Worm (Caenorhabditis elegans) whole organism, midembryonic: ENCODE data around the gene Y39G8B.2.
A peak's percentile ranks its signal among the peaks of the same experiment; 100 is the strongest.

Source experiments
- T22C8.4 ChIP-seq: fragments of 200-800 bp; sonication (Bioruptor generic); IDR thresholded peaks from 2 replicates; pipeline ENCODE4 v1.3.6; 2022; ENCODE audit warnings: missing genetic modification characterization, missing compliant biosample characterization
- cog-1 ChIP-seq: sonication (generic microtip); optimal IDR thresholded peaks from 2 replicates; lab custom pipeline; 2016; ENCODE audit warnings: missing genetic modification characterization, missing compliant biosample characterization
- flt-1 ChIP-seq: fragments of 200-800 bp; sonication (Bioruptor generic); IDR thresholded peaks from 2 replicates; pipeline ENCODE4 v1.3.6; 2022; ENCODE audit warnings: missing genetic modification characterization, missing compliant biosample characterization
- klf-2 ChIP-seq: fragments of 200-800 bp; sonication (Bioruptor generic); conservative IDR thresholded peaks from 2 replicates; pipeline ENCODE4 v1.3.6; 2022; ENCODE audit warnings: missing genetic modification reagents, missing genetic modification characterization, missing compliant biosample characterization
- med-1 ChIP-seq: sonication (generic microtip); optimal IDR thresholded peaks from 2 replicates; lab custom pipeline; 2017; ENCODE audit warnings: missing genetic modification characterization, mild to moderate bottlenecking, missing compliant biosample characterization, antibody characterized with exemption, missing genetic modification reagents; ENCODE audit not compliant: insufficient read depth
- ref-1 ChIP-seq: fragments of 200-800 bp; sonication (Bioruptor generic); conservative IDR thresholded peaks from 2 replicates; pipeline ENCODE4 v1.3.6; 2022; ENCODE audit warnings: missing genetic modification reagents, missing genetic modification characterization, missing compliant biosample characterization
- tab-1 ChIP-seq: fragments of 200-800 bp; sonication (Bioruptor generic); IDR thresholded peaks from 2 replicates; pipeline ENCODE4 v1.3.6; 2022; ENCODE audit warnings: missing genetic modification characterization, missing compliant biosample characterization
- ztf-23 ChIP-seq: fragments of 200-800 bp; sonication (Bioruptor generic); IDR thresholded peaks from 2 replicates; pipeline ENCODE4 v1.3.6; 2022; ENCODE audit warnings: missing genetic modification reagents, missing genetic modification characterization, missing compliant biosample characterization
- ztf-29 ChIP-seq: fragments of 200-800 bp; sonication (Bioruptor generic); IDR thresholded peaks from 2 replicates; pipeline ENCODE4 v1.3.6; 2022; ENCODE audit warnings: missing genetic modification reagents, missing genetic modification characterization, missing compliant biosample characterization

Y39G8B.2 gene

ce11 chrII:13977701-13978100 is 1.7 kb upstream of the Y39G8B.2 start:
- TF ChIP-seq cog-1 (tag; lab: Kevin White, UChicago) (no peak), tab-1 (GFP tag; lab: Robert Waterston, UW) (no peak)

- TF ChIP-seq ztf-23, result no peak
- no peak for TF ChIP-seq T22C8.4 (GFP tag; lab: Robert Waterston, UW)
- no peak for TF ChIP-seq flt-1 (GFP tag; lab: Robert Waterston, UW)
- TF ChIP-seq med-1 (GFP tag; lab: Kevin White, UChicago), result no peak
- TF ChIP-seq cog-1 (tag; lab: Kevin White, UChicago), result no peak
- peak; percentile 74; the same call in 1 of the 2 replicates for TF ChIP-seq ztf-29 (GFP tag; lab: Robert Waterston, UW)
- no peak for TF ChIP-seq klf-2 (GFP tag; lab: Robert Waterston, UW)
- no peak for TF ChIP-seq tab-1 (GFP tag; lab: Robert Waterston, UW)
Measured at ce11 chrII:13974136-13974535, 1.9 kb downstream of the Y39G8B.2 start.

- no peak for TF ChIP-seq cog-1 (tag; lab: Kevin White, UChicago)
Measured at ce11 chrII:13973514-13973913, 2.5 kb downstream of the Y39G8B.2 start, which contains the start of gene Y39G8B.1. TSS of gene Y39G8B.1 (minus strand) at chrII:13973812.

ce11 chrII:13972199-13972598 is 3.8 kb downstream of the Y39G8B.2 start:
- TF ChIP-seq T22C8.4 (GFP tag; lab: Robert Waterston, UW), result no peak
- no peak for TF ChIP-seq ztf-23
- TF ChIP-seq tab-1 (GFP tag; lab: Robert Waterston, UW), result no peak
- no peak for TF ChIP-seq cog-1 (tag; lab: Kevin White, UChicago)
- no peak for TF ChIP-seq klf-2 (GFP tag; lab: Robert Waterston, UW)
- TF ChIP-seq med-1 (GFP tag; lab: Kevin White, UChicago), result no peak
- TF ChIP-seq flt-1 (GFP tag; lab: Robert Waterston, UW), result no peak
- no peak for TF ChIP-seq ref-1 (GFP tag; lab: Robert Waterston, UW)
- no peak for TF ChIP-seq ztf-29 (GFP tag; lab: Robert Waterston, UW)

- no peak for TF ChIP-seq cog-1 (tag; lab: Kevin White, UChicago)
- no peak for TF ChIP-seq ztf-29 (GFP tag; lab: Robert Waterston, UW)
- TF ChIP-seq ref-1 (GFP tag; lab: Robert Waterston, UW), result no peak
Measured at ce11 chrII:13968979-13969378, 7.0 kb downstream of the Y39G8B.2 start, which contains the start of gene sre-43. TSS of gene sre-43 (minus strand) at chrII:13969079.

- TF ChIP-seq med-1 (GFP tag; lab: Kevin White, UChicago), result no peak
Measured at ce11 chrII:13966242-13966641, 9.8 kb downstream of the Y39G8B.2 start, which contains the start of gene W07G1.7. TSS of gene W07G1.7 (minus strand) at chrII:13966342.

- TF ChIP-seq flt-1 (GFP tag; lab: Robert Waterston, UW), result no peak
- TF ChIP-seq tab-1 (GFP tag; lab: Robert Waterston, UW), result no peak
- TF ChIP-seq med-1 (GFP tag; lab: Kevin White, UChicago), result no peak
- no peak for TF ChIP-seq ztf-23
- TF ChIP-seq klf-2 (GFP tag; lab: Robert Waterston, UW), result no peak
- TF ChIP-seq cog-1 (tag; lab: Kevin White, UChicago), result no peak
- TF ChIP-seq ref-1 (GFP tag; lab: Robert Waterston, UW), result no peak
- no peak for TF ChIP-seq T22C8.4 (GFP tag; lab: Robert Waterston, UW)
- no peak for TF ChIP-seq ztf-29 (GFP tag; lab: Robert Waterston, UW)
Measured at ce11 chrII:13964325-13964724, 11.7 kb downstream of the Y39G8B.2 start.

- TF ChIP-seq ztf-23 (no peak), tab-1 (GFP tag; lab: Robert Waterston, UW) (no peak), T22C8.4 (GFP tag; lab: Robert Waterston, UW) (no peak), flt-1 (GFP tag; lab: Robert Waterston, UW) (no peak), ref-1 (GFP tag; lab: Robert Waterston, UW) (no peak), med-1 (GFP tag; lab: Kevin White, UChicago) (no peak), cog-1 (tag; lab: Kevin White, UChicago) (no peak)
Measured at ce11 chrII:13962319-13962718, 13.7 kb downstream of the Y39G8B.2 start, which contains the start of gene rpi-1. TSS of gene rpi-1 (minus strand) at chrII:13962419.

- TF ChIP-seq med-1 (GFP tag; lab: Kevin White, UChicago) (no peak), flt-1 (GFP tag; lab: Robert Waterston, UW) (no peak), T22C8.4 (GFP tag; lab: Robert Waterston, UW) (no peak), klf-2 (GFP tag; lab: Robert Waterston, UW) (no peak), ztf-23 (no peak)
Measured at ce11 chrII:13961567-13961966, 14.5 kb downstream of the Y39G8B.2 start.

ce11 chrII:13958359-13958758 is 17.7 kb downstream of the Y39G8B.2 start:
- no peak for TF ChIP-seq med-1 (GFP tag; lab: Kevin White, UChicago)
- TF ChIP-seq ztf-29 (GFP tag; lab: Robert Waterston, UW), result no peak

ce11 chrII:13957437-13957836 is 18.6 kb downstream of the Y39G8B.2 start, which contains the start of gene zip-3:
TSS of gene zip-3 (minus strand) at chrII:13957457.
- no peak for TF ChIP-seq T22C8.4 (GFP tag; lab: Robert Waterston, UW)
